Fruit fly (Drosophila melanogaster) whole organism, embryonic: ENCODE results near the gene Sf3b1.

Source experiments
- ATbp ChIP-seq: fragments of 200-800 bp; sonication (Bioruptor generic); optimal IDR thresholded peaks from 2 replicates; lab custom pipeline; 2017; ENCODE audit warnings: missing biosample characterization, mild to moderate bottlenecking, missing genetic modification characterization, missing genetic modification reagents
- CG1024 ChIP-seq: fragments of 200-800 bp; sonication (Bioruptor generic); IDR thresholded peaks from 2 replicates; pipeline ENCODE4 v1.3.6; 2022; ENCODE audit warnings: missing biosample characterization, missing genetic modification characterization
- CG13424 ChIP-seq: fragments of 200-800 bp; sonication (Bioruptor generic); optimal IDR thresholded peaks from 2 replicates; lab custom pipeline; 2019; ENCODE audit warnings: missing biosample characterization, mild to moderate bottlenecking, missing genetic modification characterization, moderate library complexity
- CG1603 ChIP-seq: fragments of 200-800 bp; sonication (Bioruptor generic); optimal IDR thresholded peaks from 2 replicates; lab custom pipeline; 2019; ENCODE audit warnings: missing biosample characterization, mild to moderate bottlenecking, missing genetic modification characterization, moderate library complexity
- CG16815 ChIP-seq: fragments of 200-800 bp; sonication (Bioruptor generic); optimal IDR thresholded peaks from 3 replicates; lab custom pipeline; 2017; ENCODE audit warnings: missing biosample characterization, mild to moderate bottlenecking, missing genetic modification characterization
- CG2199 ChIP-seq: fragments of 200-800 bp; sonication (Bioruptor generic); IDR thresholded peaks from 3 replicates; pipeline ENCODE4 v1.3.6; 2022; ENCODE audit warnings: missing biosample characterization, missing genetic modification characterization
- CG2875 ChIP-seq: fragments of 200-800 bp; sonication (Bioruptor generic); optimal IDR thresholded peaks from 2 replicates; lab custom pipeline; 2017; ENCODE audit warnings: missing biosample characterization, mild to moderate bottlenecking, missing genetic modification characterization, missing genetic modification reagents
- CG3163 ChIP-seq: fragments of 200-800 bp; sonication (Bioruptor generic); optimal IDR thresholded peaks from 3 replicates; lab custom pipeline; 2016; ENCODE audit warnings: missing biosample characterization, missing genetic modification characterization
- CG32767 ChIP-seq: fragments of 200-800 bp; sonication (Bioruptor generic); IDR thresholded peaks from 2 replicates; pipeline ENCODE4 v1.3.6; 2022; ENCODE audit warnings: missing biosample characterization, missing genetic modification characterization
- CG34376 ChIP-seq: fragments of 200-800 bp; sonication (Bioruptor generic); optimal IDR thresholded peaks from 2 replicates; lab custom pipeline; 2018; ENCODE audit warnings: missing biosample characterization, mild to moderate bottlenecking, missing genetic modification characterization
- CG4404 ChIP-seq: fragments of 200-800 bp; sonication (Bioruptor generic); IDR thresholded peaks from 2 replicates; pipeline ENCODE4 v1.3.6; 2022; ENCODE audit warnings: missing biosample characterization, missing genetic modification characterization
- CG4424 ChIP-seq: fragments of 200-800 bp; sonication (Bioruptor generic); optimal IDR thresholded peaks from 3 replicates; lab custom pipeline; 2016; ENCODE audit warnings: missing biosample characterization, missing genetic modification characterization
- CG4617 ChIP-seq: fragments of 200-800 bp; sonication (Bioruptor generic); optimal IDR thresholded peaks from 3 replicates; lab custom pipeline; 2016; ENCODE audit warnings: missing biosample characterization, missing genetic modification characterization, borderline replicate concordance
- CG5953 ChIP-seq: fragments of 200-800 bp; sonication (Bioruptor generic); IDR thresholded peaks from 2 replicates; pipeline ENCODE4 v1.3.6; 2022; ENCODE audit warnings: missing biosample characterization, missing genetic modification characterization
- CG6254 ChIP-seq: fragments of 200-800 bp; sonication (Bioruptor generic); optimal IDR thresholded peaks from 3 replicates; lab custom pipeline; 2017; ENCODE audit warnings: mild to moderate bottlenecking, missing biosample characterization, missing genetic modification reagents, missing genetic modification characterization
- CG6683 ChIP-seq: fragments of 200-800 bp; sonication (Bioruptor generic); optimal IDR thresholded peaks from 2 replicates; lab custom pipeline; 2017; ENCODE audit warnings: missing biosample characterization, mild to moderate bottlenecking, missing genetic modification characterization, missing genetic modification reagents
- CG6791 ChIP-seq: fragments of 200-800 bp; sonication (Bioruptor generic); IDR thresholded peaks from 3 replicates; pipeline ENCODE4 v1.3.6; 2022; ENCODE audit warnings: missing biosample characterization, missing genetic modification characterization; ENCODE audit not compliant: partially characterized antibody
- CG8281 ChIP-seq: fragments of 200-800 bp; sonication (Bioruptor generic); optimal IDR thresholded peaks from 2 replicates; lab custom pipeline; 2018; ENCODE audit warnings: missing biosample characterization, mild to moderate bottlenecking, missing genetic modification characterization, moderate library complexity
- CG8359 ChIP-seq: fragments of 200-800 bp; sonication (Bioruptor generic); optimal IDR thresholded peaks from 2 replicates; lab custom pipeline; 2017; ENCODE audit warnings: missing biosample characterization, mild to moderate bottlenecking, missing genetic modification characterization, borderline replicate concordance
- Dref ChIP-seq: fragments of 200-800 bp; sonication (Bioruptor generic); IDR thresholded peaks from 2 replicates; pipeline ENCODE4 v1.3.6; 2022; ENCODE audit warnings: missing biosample characterization, missing genetic modification characterization
- E2f2 ChIP-seq: fragments of 200-800 bp; sonication (Bioruptor generic); IDR thresholded peaks from 2 replicates; pipeline ENCODE4 v1.3.6; 2022; ENCODE audit warnings: missing biosample characterization, missing genetic modification characterization
- Fer2 ChIP-seq: fragments of 200-800 bp; sonication (Bioruptor generic); optimal IDR thresholded peaks from 2 replicates; lab custom pipeline; 2018; ENCODE audit warnings: missing biosample characterization, mild to moderate bottlenecking, missing genetic modification characterization, moderate library complexity
- HmgZ ChIP-seq: fragments of 200-800 bp; sonication (Bioruptor generic); optimal IDR thresholded peaks from 2 replicates; lab custom pipeline; 2018; ENCODE audit warnings: missing biosample characterization, mild to moderate bottlenecking, missing genetic modification characterization
- NfI ChIP-seq: fragments of 200-800 bp; sonication (Bioruptor generic); optimal IDR thresholded peaks from 3 replicates; lab custom pipeline; 2018; ENCODE audit warnings: missing biosample characterization, mild to moderate bottlenecking, missing genetic modification characterization, moderate library complexity
- Poxn ChIP-seq: fragments of 200-800 bp; sonication (Bioruptor generic); IDR thresholded peaks from 2 replicates; pipeline ENCODE4 v1.3.6; 2022; ENCODE audit warnings: missing biosample characterization, missing genetic modification characterization
- Sin3A ChIP-seq: fragments of >200 bp; optimal IDR thresholded peaks from 2 replicates; lab custom pipeline; 2018
- Trl ChIP-seq, 3 experiments: fragments of >200 bp in 2 of 3; fragments of 200-800 bp in 1 of 3; sonication (Bioruptor generic) in 1 of 3; optimal IDR thresholded peaks; 2 replicates in 1 of 3; 3 replicates in 2 of 3; lab custom pipeline; 2016 to 2017; ENCODE audit warnings: missing biosample characterization in 1 of 3, missing genetic modification characterization in 1 of 3
- dmrt99B ChIP-seq: fragments of 200-800 bp; sonication (Bioruptor generic); optimal IDR thresholded peaks from 2 replicates; lab custom pipeline; 2018; ENCODE audit warnings: missing biosample characterization, mild to moderate bottlenecking, missing genetic modification characterization, moderate library complexity
- ems ChIP-seq: fragments of 200-800 bp; sonication (Bioruptor generic); optimal IDR thresholded peaks from 3 replicates; lab custom pipeline; 2016; ENCODE audit warnings: missing biosample characterization, missing genetic modification characterization
- gcm ChIP-seq: fragments of 200-800 bp; sonication (Bioruptor generic); optimal IDR thresholded peaks from 2 replicates; lab custom pipeline; 2019; ENCODE audit warnings: missing biosample characterization, mild to moderate bottlenecking, missing genetic modification characterization, moderate library complexity
- gfzf ChIP-seq: fragments of 200-800 bp; sonication (Bioruptor generic); optimal IDR thresholded peaks from 2 replicates; lab custom pipeline; 2016; ENCODE audit warnings: missing biosample characterization, mild to moderate bottlenecking, missing genetic modification characterization, moderate library complexity
- hbn ChIP-seq: fragments of 200-800 bp; sonication (Bioruptor generic); IDR thresholded peaks from 2 replicates; pipeline ENCODE4 v1.3.6; 2022; ENCODE audit warnings: missing biosample characterization, missing genetic modification characterization; ENCODE audit not compliant: partially characterized antibody
- kah ChIP-seq: fragments of 200-800 bp; sonication (Bioruptor generic); optimal IDR thresholded peaks from 2 replicates; lab custom pipeline; 2018; ENCODE audit warnings: missing biosample characterization, mild to moderate bottlenecking, missing genetic modification characterization
- knrl ChIP-seq: fragments of 200-800 bp; sonication (Bioruptor generic); IDR thresholded peaks from 3 replicates; pipeline ENCODE4 v1.3.6; 2022; ENCODE audit warnings: missing biosample characterization, missing genetic modification characterization; ENCODE audit not compliant: partially characterized antibody
- phol ChIP-seq: fragments of 200-800 bp; sonication (Bioruptor generic); optimal IDR thresholded peaks from 3 replicates; lab custom pipeline; 2018; ENCODE audit warnings: missing biosample characterization, mild to moderate bottlenecking, missing genetic modification characterization, moderate library complexity
- pita ChIP-seq: fragments of 200-800 bp; sonication (Bioruptor generic); optimal IDR thresholded peaks from 2 replicates; lab custom pipeline; 2017; ENCODE audit warnings: missing biosample characterization, mild to moderate bottlenecking, missing genetic modification characterization
- pros ChIP-seq: fragments of 200-800 bp; sonication (Bioruptor generic); optimal IDR thresholded peaks from 3 replicates; lab custom pipeline; 2019; ENCODE audit warnings: missing biosample characterization, mild to moderate bottlenecking, missing genetic modification characterization, moderate library complexity
- psq ChIP-seq: fragments of 200-800 bp; sonication (Bioruptor generic); optimal IDR thresholded peaks from 2 replicates; lab custom pipeline; 2017; ENCODE audit warnings: missing biosample characterization, missing genetic modification characterization
- schlank ChIP-seq: fragments of 200-800 bp; sonication (Bioruptor generic); optimal IDR thresholded peaks from 2 replicates; lab custom pipeline; 2018; ENCODE audit warnings: missing biosample characterization, mild to moderate bottlenecking, missing genetic modification characterization
- sisA ChIP-seq: fragments of 200-800 bp; sonication (Bioruptor generic); IDR thresholded peaks from 2 replicates; pipeline ENCODE4 v1.3.6; 2022; ENCODE audit warnings: missing biosample characterization, missing genetic modification characterization
- so ChIP-seq: fragments of 200-800 bp; sonication (Bioruptor generic); IDR thresholded peaks from 3 replicates; pipeline ENCODE4 v1.3.6; 2022; ENCODE audit warnings: missing biosample characterization, missing genetic modification characterization
- zfh2 ChIP-seq: fragments of 200-800 bp; sonication (Bioruptor generic); optimal IDR thresholded peaks from 2 replicates; lab custom pipeline; 2016; ENCODE audit warnings: missing biosample characterization, missing genetic modification characterization

Sf3b1 gene

DNA sequence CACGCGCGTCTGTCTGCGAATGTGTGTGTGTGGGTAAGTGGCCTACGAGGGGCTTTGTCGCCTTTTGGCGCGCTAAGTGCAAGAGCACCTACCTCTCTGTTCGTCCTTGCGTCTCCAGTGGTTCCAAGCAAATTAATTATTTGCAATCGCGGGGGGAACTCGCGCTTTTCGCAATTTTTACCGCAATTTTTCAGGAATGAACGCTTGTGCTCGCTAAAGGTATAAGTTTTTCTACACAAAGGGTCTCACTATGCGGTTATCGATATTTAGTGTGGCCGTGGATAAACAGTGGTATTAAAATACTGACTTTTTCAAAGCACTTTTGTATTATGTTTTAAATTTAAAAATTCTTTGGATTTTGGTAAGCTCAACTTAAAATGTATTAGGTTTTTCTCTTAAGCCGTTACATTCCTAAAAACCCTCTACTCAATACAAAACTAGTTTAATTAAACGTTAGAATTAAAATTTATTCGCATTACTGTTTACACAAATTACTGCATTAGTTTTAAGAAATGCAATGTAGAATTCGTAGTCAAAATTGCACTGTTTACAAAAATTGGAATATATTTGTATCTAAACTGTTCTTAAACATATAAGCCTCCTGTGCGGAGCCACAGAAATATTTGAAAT lies 25.7 kb upstream of the Sf3b1 start, which contains the start of gene lwr (continued):
- TF ChIP-seq hbn (GFP tag; lab: Robert Waterston, UW) = peak; percentile 61
- no peak for TF ChIP-seq kah (GFP tag; lab: Kevin White, UChicago)
- TF ChIP-seq CG4404 = no peak
- peak; percentile 90 for TF ChIP-seq CG4617
- no peak for TF ChIP-seq Poxn
- TF ChIP-seq gfzf = peak; percentile 83
- TF ChIP-seq CG1024 (GFP tag; lab: Robert Waterston, UW) = no peak
- TF ChIP-seq CG32767 = no peak
- TF ChIP-seq CG2875 = no peak
- no peak for TF ChIP-seq NfI (GFP tag; lab: Kevin White, UChicago)
- peak; percentile 40 for TF ChIP-seq phol
- no peak for TF ChIP-seq schlank (tag; lab: Kevin White, UChicago)
- no peak for TF ChIP-seq CG4424 (GFP tag; lab: Kevin White, UChicago)
- no peak for TF ChIP-seq CG2199 (GFP tag; lab: Robert Waterston, UW)
- TF ChIP-seq HmgZ = peak; percentile 40
- TF ChIP-seq Dref (GFP tag; lab: Robert Waterston, UW) = peak; percentile 72
- no peak for TF ChIP-seq pros
- no peak for TF ChIP-seq CG6254 (GFP tag; lab: Kevin White, UChicago)
- TF ChIP-seq sisA = no peak
- peak; percentile 36 for TF ChIP-seq CG1603 (tag; lab: Kevin White, UChicago)
- TF ChIP-seq dmrt99B (tag; lab: Kevin White, UChicago) = no peak
- no peak for TF ChIP-seq so
- no peak for TF ChIP-seq CG8359 (GFP tag; lab: Kevin White, UChicago)
- no peak for TF ChIP-seq zfh2
- no peak for TF ChIP-seq CG16815 (GFP tag; lab: Kevin White, UChicago)
- TF ChIP-seq Sin3A (lab: Kevin White, UChicago) = peak; percentile 61
- TF ChIP-seq CG6791 (GFP tag; lab: Robert Waterston, UW) = no peak
- TF ChIP-seq Fer2 (tag; lab: Kevin White, UChicago) = no peak
- TF ChIP-seq E2f2 = peak; percentile 75
- TF ChIP-seq pita (GFP tag; lab: Kevin White, UChicago) = no peak
- TF ChIP-seq ATbp (GFP tag; lab: Kevin White, UChicago) = no peak
- no peak for TF ChIP-seq CG34376 (GFP tag; lab: Kevin White, UChicago)
- no peak for TF ChIP-seq ems (GFP tag; lab: Kevin White, UChicago)
- TF ChIP-seq CG8281 (tag; lab: Kevin White, UChicago) = no peak
- TF ChIP-seq psq (GFP tag; lab: Kevin White, UChicago) = no peak
- no peak for TF ChIP-seq Trl (optimal IDR thresholded peaks at IDR 0.05; lab: Kevin White, UChicago)
- no peak for TF ChIP-seq Trl (GFP tag; optimal IDR thresholded peaks at IDR 0.05; lab: Kevin White, UChicago)
- TF ChIP-seq CG13424 (tag; lab: Kevin White, UChicago) = no peak
- no peak for TF ChIP-seq gcm (GFP tag; lab: Kevin White, UChicago)
- TF ChIP-seq CG5953 (GFP tag; lab: Robert Waterston, UW) = no peak
- TF ChIP-seq knrl (GFP tag; lab: Robert Waterston, UW) = peak; percentile 56; the same call in 2 of the 3 replicates
- TF ChIP-seq CG3163 = no peak
- no peak for TF ChIP-seq CG6683 (GFP tag; lab: Kevin White, UChicago)
